Worm (Caenorhabditis elegans): ENCODE measurements around the gene F14H8.2.

Gene F14H8.2

DNA sequence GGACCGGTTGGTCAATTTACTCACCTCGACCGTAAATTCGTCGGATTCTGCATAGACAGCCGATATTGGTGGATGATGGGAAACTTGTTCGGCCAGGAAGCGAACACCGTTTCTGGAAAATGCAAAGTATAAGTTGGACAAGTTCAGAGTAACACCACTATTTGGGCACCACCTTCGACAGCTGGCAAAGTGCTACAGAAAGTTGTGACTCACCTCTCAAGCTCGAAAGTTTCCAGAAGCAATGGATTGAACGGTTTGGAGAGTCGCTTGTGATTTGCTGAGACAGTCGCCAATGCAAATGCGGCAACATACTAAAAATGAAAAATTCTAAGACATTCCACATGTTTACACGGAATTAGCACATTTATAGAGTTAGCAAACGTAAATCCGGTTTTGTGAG lies 6.8 kb downstream of the F14H8.2 start:
- TF ChIP-seq lin-32 (GFP tag; optimal IDR thresholded peaks at IDR 0.05), result no peak

DNA sequence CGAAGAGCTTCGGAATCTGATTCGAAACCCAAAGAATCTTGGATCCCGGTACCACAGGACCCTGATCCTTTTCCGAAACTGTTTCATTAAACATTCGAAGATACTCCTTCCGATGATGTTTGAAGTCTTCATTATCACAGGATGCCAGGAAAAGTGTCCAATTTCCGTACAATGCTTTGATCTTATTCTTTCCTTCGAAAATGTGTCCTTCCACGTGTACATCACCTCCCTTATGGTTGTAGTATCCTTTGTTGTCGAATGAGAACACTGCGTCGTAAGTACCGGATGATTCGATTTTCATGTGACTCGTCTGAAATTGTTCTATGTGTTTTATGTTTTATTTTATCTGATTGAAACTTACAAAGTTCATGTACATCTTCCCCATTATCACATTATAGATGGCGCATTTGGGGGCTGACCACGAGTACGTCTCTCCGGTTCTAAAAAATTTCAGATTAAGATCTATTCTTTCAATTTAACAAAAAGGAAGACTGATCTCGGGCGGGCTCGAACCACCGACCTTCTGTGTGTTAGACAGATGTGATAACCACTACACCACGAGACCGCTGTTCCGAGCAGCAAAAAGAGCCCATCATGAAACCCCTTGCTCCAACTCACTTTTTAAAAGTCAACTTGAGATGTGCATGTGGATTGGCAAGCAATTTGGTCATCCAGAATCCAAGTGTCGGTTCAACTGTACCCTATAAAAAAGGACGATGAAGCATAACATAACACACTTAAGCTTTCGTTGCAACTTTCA lies 7.4 kb downstream of the F14H8.2 start:
- TF ChIP-seq sem-2 (GFP tag; optimal IDR thresholded peaks at IDR 0.05), result peak; percentile 10
- no peak for TF ChIP-seq lin-13 (tag; optimal IDR thresholded peaks at IDR 0.05)

ce11 chrV:15011560-15011959 lies 8.6 kb downstream of the F14H8.2 start, which contains the start of gene nmr-2:
Gene nmr-2 (minus strand): TSS chrV:15011660.
- TF ChIP-seq elt-3 (tag; optimal IDR thresholded peaks at IDR 0.05) (no peak), mep-1 (tag; optimal IDR thresholded peaks at IDR 0.05) (no peak), nhr-28 (tag; optimal IDR thresholded peaks at IDR 0.05) (no peak), M03D4.4 (tag; optimal IDR thresholded peaks at IDR 0.05) (no peak), nhr-12 (tag; optimal IDR thresholded peaks at IDR 0.05) (no peak), mls-2 (tag; optimal IDR thresholded peaks at IDR 0.05) (no peak), flh-1 (GFP tag; optimal IDR thresholded peaks at IDR 0.05) (no peak), tbx-8 (GFP tag; optimal IDR thresholded peaks at IDR 0.05) (no peak), zip-8 (tag; optimal IDR thresholded peaks at IDR 0.05) (no peak), unc-120 (tag; optimal IDR thresholded peaks at IDR 0.05; ENCODE audit: poor library complexity, severe bottlenecking) (no peak), blmp-1 (tag; optimal IDR thresholded peaks at IDR 0.05) (no peak), ceh-43 (GFP tag; optimal IDR thresholded peaks at IDR 0.05) (no peak), mab-5 (tag; optimal IDR thresholded peaks at IDR 0.05) (no peak), elt-1 (tag; optimal IDR thresholded peaks at IDR 0.05; ENCODE audit: borderline replicate concordance, insufficient read depth) (no peak)

- TF ChIP-seq flh-1 (GFP tag; optimal IDR thresholded peaks at IDR 0.05) (no peak), ceh-83 (GFP tag; optimal IDR thresholded peaks at IDR 0.05) (no peak), M03D4.4 (tag; optimal IDR thresholded peaks at IDR 0.05) (no peak), lsy-2 (tag; optimal IDR thresholded peaks at IDR 0.05) (no peak), tbx-8 (GFP tag; optimal IDR thresholded peaks at IDR 0.05) (no peak)
Observed at ce11 chrV:15004800-15005199, 15.3 kb downstream of the F14H8.2 start, which contains the start of gene hrde-2. Gene hrde-2 (plus strand): TSS chrV:15005100.

ce11 chrV:15002184-15002690 lies 17.9 kb downstream of the F14H8.2 start, which contains the start of the genes fib-1 and mut-15:
Gene fib-1 (minus strand): TSS chrV:15002223.
Gene mut-15 (plus strand): TSS chrV:15002543.
- TF ChIP-seq pha-4 (tag; optimal IDR thresholded peaks at IDR 0.05) (peak; percentile 83), nhr-2 (tag; optimal IDR thresholded peaks at IDR 0.05) (peak; percentile 37), mls-2 (tag; optimal IDR thresholded peaks at IDR 0.05) (peak; percentile 80), zip-8 (tag; optimal IDR thresholded peaks at IDR 0.05) (no peak), hlh-1 (tag; optimal IDR thresholded peaks at IDR 0.05) (no peak), unc-62 (GFP tag; optimal IDR thresholded peaks at IDR 0.05) (peak; percentile 4), unc-39 (tag; optimal IDR thresholded peaks at IDR 0.05) (no peak), unc-120 (tag; optimal IDR thresholded peaks at IDR 0.05; ENCODE audit: poor library complexity, severe bottlenecking) (peak; percentile 94), blmp-1 (tag; optimal IDR thresholded peaks at IDR 0.05) (no peak), snpc-4 (tag; optimal IDR thresholded peaks at IDR 0.05) (no peak), elt-3 (tag; optimal IDR thresholded peaks at IDR 0.05) (peak; percentile 11), tbx-8 (GFP tag; optimal IDR thresholded peaks at IDR 0.05) (peak; percentile 21), cnd-1 (tag; optimal IDR thresholded peaks at IDR 0.05) (peak; percentile 40), lsy-2 (tag; optimal IDR thresholded peaks at IDR 0.05) (peak; percentile 95), drap-1 (GFP tag; optimal IDR thresholded peaks at IDR 0.05) (peak; percentile 92), ztf-11 (tag; optimal IDR thresholded peaks at IDR 0.05) (no peak), bed-3 (GFP tag; optimal IDR thresholded peaks at IDR 0.05) (peak; percentile 32), nhr-76 (tag; optimal IDR thresholded peaks at IDR 0.05) (no peak), mab-5 (tag; optimal IDR thresholded peaks at IDR 0.05) (no peak), sem-2 (GFP tag; optimal IDR thresholded peaks at IDR 0.05) (no peak), nhr-28 (tag; optimal IDR thresholded peaks at IDR 0.05) (peak; percentile 9), ceh-83 (GFP tag; optimal IDR thresholded peaks at IDR 0.05) (peak; percentile 51), ceh-39 (tag; optimal IDR thresholded peaks at IDR 0.05) (peak; percentile 96), nhr-237 (tag; optimal IDR thresholded peaks at IDR 0.05) (peak; percentile 93), nhr-12 (tag; optimal IDR thresholded peaks at IDR 0.05) (no peak), lin-32 (GFP tag; optimal IDR thresholded peaks at IDR 0.05) (no peak), ceh-43 (GFP tag; optimal IDR thresholded peaks at IDR 0.05) (no peak), flh-1 (GFP tag; optimal IDR thresholded peaks at IDR 0.05) (no peak), lin-13 (tag; optimal IDR thresholded peaks at IDR 0.05) (peak; percentile 93), ham-2 (GFP tag; optimal IDR thresholded peaks at IDR 0.05) (peak; percentile 15), ces-1 (GFP tag; optimal IDR thresholded peaks at IDR 0.05) (no peak), M03D4.4 (tag; optimal IDR thresholded peaks at IDR 0.05) (no peak), sptf-1 (tag; optimal IDR thresholded peaks at IDR 0.05) (peak; percentile 86), mep-1 (tag; optimal IDR thresholded peaks at IDR 0.05) (peak; percentile 95), elt-1 (tag; optimal IDR thresholded peaks at IDR 0.05; ENCODE audit: borderline replicate concordance, insufficient read depth) (no peak)
